Worm (Caenorhabditis elegans) whole organism, mixed stage, embryonic: ENCODE data around the gene W09G10.9.
A peak's percentile ranks its signal among the peaks of the same experiment; 100 is the strongest.

Experiments
- M03D4.4 ChIP-seq: sonication (generic microtip); optimal IDR thresholded peaks from 2 replicates; lab custom pipeline; 2017; ENCODE audit warnings: mild to moderate bottlenecking, missing genetic modification characterization, missing compliant biosample characterization
- bed-3 ChIP-seq: fragments of 200-800 bp; sonication (Bioruptor generic); optimal IDR thresholded peaks from 3 replicates; lab custom pipeline; 2018; ENCODE audit warnings: mild to moderate bottlenecking, missing genetic modification characterization, moderate library complexity, missing compliant biosample characterization
- blmp-1 ChIP-seq: fragments of 150-350 bp; optimal IDR thresholded peaks from 2 replicates; lab custom pipeline; 2014; ENCODE audit warnings: missing biosample characterization, missing genetic modification characterization
- ceh-39 ChIP-seq: fragments of 150-350 bp; optimal IDR thresholded peaks from 2 replicates; lab custom pipeline; 2014; ENCODE audit warnings: missing biosample characterization, missing genetic modification characterization
- ceh-43 ChIP-seq: fragments of 200-800 bp; sonication (Bioruptor generic); optimal IDR thresholded peaks from 2 replicates; lab custom pipeline; 2018; ENCODE audit warnings: mild to moderate bottlenecking, missing genetic modification characterization, moderate library complexity, missing compliant biosample characterization
- ceh-83 ChIP-seq: fragments of 200-800 bp; sonication (Bioruptor generic); optimal IDR thresholded peaks from 2 replicates; lab custom pipeline; 2018; ENCODE audit warnings: mild to moderate bottlenecking, missing genetic modification characterization, missing compliant biosample characterization
- ces-1 ChIP-seq: fragments of 150-350 bp; optimal IDR thresholded peaks from 2 replicates; lab custom pipeline; 2014; ENCODE audit warnings: missing biosample characterization, missing genetic modification reagents, missing genetic modification characterization
- cnd-1 ChIP-seq: fragments of 200-800 bp; sonication (Bioruptor generic); optimal IDR thresholded peaks from 2 replicates; lab custom pipeline; 2018; ENCODE audit warnings: mild to moderate bottlenecking, missing genetic modification characterization, missing compliant biosample characterization
- drap-1 ChIP-seq: fragments of 200-800 bp; sonication (Bioruptor generic); optimal IDR thresholded peaks from 3 replicates; lab custom pipeline; 2018; ENCODE audit warnings: mild to moderate bottlenecking, missing genetic modification characterization, missing compliant biosample characterization
- elt-1 ChIP-seq: sonication (generic microtip); optimal IDR thresholded peaks from 2 replicates; lab custom pipeline; 2017; ENCODE audit warnings: missing genetic modification characterization, mild to moderate bottlenecking, missing compliant biosample characterization, antibody characterized with exemption, moderate library complexity, borderline replicate concordance; ENCODE audit not compliant: insufficient read depth
- elt-3 ChIP-seq: fragments of 150-350 bp; optimal IDR thresholded peaks from 2 replicates; lab custom pipeline; 2014; ENCODE audit warnings: missing biosample characterization, missing genetic modification characterization
- flh-1 ChIP-seq: fragments of 200-800 bp; sonication (Bioruptor generic); optimal IDR thresholded peaks from 2 replicates; lab custom pipeline; 2018; ENCODE audit warnings: mild to moderate bottlenecking, missing genetic modification characterization, moderate library complexity, missing compliant biosample characterization
- ham-2 ChIP-seq: fragments of 200-800 bp; sonication (Bioruptor generic); optimal IDR thresholded peaks from 2 replicates; lab custom pipeline; 2018; ENCODE audit warnings: mild to moderate bottlenecking, missing genetic modification characterization, missing compliant biosample characterization
- hlh-1 ChIP-seq: fragments of 150-350 bp; optimal IDR thresholded peaks from 2 replicates; lab custom pipeline; 2014; ENCODE audit warnings: missing biosample characterization, missing genetic modification reagents, missing genetic modification characterization
- lin-13 ChIP-seq: fragments of 150-350 bp; optimal IDR thresholded peaks from 2 replicates; lab custom pipeline; 2014; ENCODE audit warnings: missing biosample characterization, missing genetic modification characterization
- lin-32 ChIP-seq: fragments of 200-800 bp; sonication (Bioruptor generic); optimal IDR thresholded peaks from 2 replicates; lab custom pipeline; 2018; ENCODE audit warnings: mild to moderate bottlenecking, missing genetic modification characterization, missing compliant biosample characterization
- lsy-2 ChIP-seq: fragments of 150-350 bp; optimal IDR thresholded peaks from 2 replicates; lab custom pipeline; 2014; ENCODE audit warnings: missing biosample characterization, missing genetic modification characterization
- mab-5 ChIP-seq: fragments of 150-350 bp; optimal IDR thresholded peaks from 2 replicates; lab custom pipeline; 2014; ENCODE audit warnings: missing biosample characterization, missing genetic modification characterization
- mep-1 ChIP-seq: fragments of 150-350 bp; optimal IDR thresholded peaks from 2 replicates; lab custom pipeline; 2017; ENCODE audit warnings: missing biosample characterization, missing genetic modification reagents, missing genetic modification characterization, inconsistent platforms
- mls-2 ChIP-seq: sonication (generic microtip); optimal IDR thresholded peaks from 2 replicates; lab custom pipeline; 2016; ENCODE audit warnings: mild to moderate bottlenecking, missing genetic modification characterization, moderate library complexity, missing compliant biosample characterization
- nhr-12 ChIP-seq: fragments of 150-350 bp; optimal IDR thresholded peaks from 2 replicates; lab custom pipeline; 2014; ENCODE audit warnings: missing biosample characterization, missing genetic modification characterization
- nhr-2 ChIP-seq: fragments of 150-350 bp; optimal IDR thresholded peaks from 2 replicates; lab custom pipeline; 2014; ENCODE audit warnings: missing biosample characterization, missing genetic modification characterization
- nhr-237 ChIP-seq: fragments of 150-350 bp; optimal IDR thresholded peaks from 2 replicates; lab custom pipeline; 2014; ENCODE audit warnings: missing biosample characterization, missing genetic modification characterization
- nhr-28 ChIP-seq: fragments of 150-350 bp; optimal IDR thresholded peaks from 2 replicates; lab custom pipeline; 2014; ENCODE audit warnings: missing biosample characterization, missing genetic modification characterization
- nhr-76 ChIP-seq: sonication (generic microtip); optimal IDR thresholded peaks from 2 replicates; lab custom pipeline; 2017; ENCODE audit warnings: missing biosample characterization, missing genetic modification characterization
- pha-4 ChIP-seq: fragments of 150-350 bp; optimal IDR thresholded peaks from 2 replicates; lab custom pipeline; 2018; ENCODE audit warnings: missing biosample characterization, missing genetic modification reagents, missing genetic modification characterization
- sem-2 ChIP-seq: fragments of 200-800 bp; sonication (Bioruptor generic); optimal IDR thresholded peaks from 2 replicates; lab custom pipeline; 2018; ENCODE audit warnings: mild to moderate bottlenecking, missing genetic modification characterization, missing compliant biosample characterization
- snpc-4 ChIP-seq: fragments of 150-350 bp; optimal IDR thresholded peaks from 2 replicates; lab custom pipeline; 2014; ENCODE audit warnings: missing biosample characterization, missing genetic modification characterization
- sptf-1 ChIP-seq: sonication (generic microtip); optimal IDR thresholded peaks from 2 replicates; lab custom pipeline; 2017; ENCODE audit warnings: mild to moderate bottlenecking, missing genetic modification characterization, moderate library complexity, missing compliant biosample characterization
- tbx-8 ChIP-seq: fragments of 200-800 bp; sonication (Bioruptor generic); optimal IDR thresholded peaks from 2 replicates; lab custom pipeline; 2018; ENCODE audit warnings: mild to moderate bottlenecking, missing genetic modification characterization, moderate library complexity, missing compliant biosample characterization
- unc-120 ChIP-seq: sonication (generic microtip); optimal IDR thresholded peaks from 2 replicates; lab custom pipeline; 2017; ENCODE audit warnings: missing genetic modification characterization, missing compliant biosample characterization; ENCODE audit not compliant: poor library complexity, severe bottlenecking
- unc-39 ChIP-seq: fragments of 150-350 bp; optimal IDR thresholded peaks from 2 replicates; lab custom pipeline; 2014; ENCODE audit warnings: missing biosample characterization, missing genetic modification characterization
- unc-62 ChIP-seq: fragments of 150-350 bp; optimal IDR thresholded peaks from 2 replicates; lab custom pipeline; 2014; ENCODE audit warnings: missing biosample characterization, missing genetic modification reagents, missing genetic modification characterization
- zip-8 ChIP-seq: fragments of 150-350 bp; optimal IDR thresholded peaks from 2 replicates; lab custom pipeline; 2014; ENCODE audit warnings: missing biosample characterization, missing genetic modification characterization
- ztf-11 ChIP-seq: fragments of 150-350 bp; optimal IDR thresholded peaks from 2 replicates; lab custom pipeline; 2014; ENCODE audit warnings: missing biosample characterization, missing genetic modification characterization

The W09G10.9 gene

ce11 chrII:3520988-3521850 lies at the start of gene W09G10.9:
W09G10.9 (plus strand) TSS chrII:3521800.
- peak; percentile 33 for TF ChIP-seq ztf-11 (tag; lab: Kevin White, UChicago)
- TF ChIP-seq cnd-1 (tag; lab: Kevin White, UChicago), result peak; percentile 85
- TF ChIP-seq unc-62 (GFP tag; lab: Kevin White, UChicago), result no peak
- TF ChIP-seq elt-3 (tag; lab: Kevin White, UChicago), result no peak
- TF ChIP-seq ceh-39, result no peak
- TF ChIP-seq hlh-1, result peak; percentile 50
- TF ChIP-seq nhr-76, result no peak
- TF ChIP-seq bed-3, result peak; percentile 70
- TF ChIP-seq M03D4.4, result peak; percentile 89
- peak; percentile 91 for TF ChIP-seq ceh-83
- peak; percentile 91 for TF ChIP-seq mls-2 (tag; lab: Kevin White, UChicago)
- no peak for TF ChIP-seq snpc-4
- TF ChIP-seq flh-1 (GFP tag; lab: Kevin White, UChicago), result peak; percentile 48
- TF ChIP-seq nhr-28, result peak; percentile 1
- peak; percentile 85 for TF ChIP-seq drap-1
- no peak for TF ChIP-seq mab-5 (tag; lab: Kevin White, UChicago)
- TF ChIP-seq pha-4, result no peak
- TF ChIP-seq lin-13 (tag; lab: Kevin White, UChicago), result peak; percentile 28
- no peak for TF ChIP-seq blmp-1 (tag; lab: Kevin White, UChicago)
- TF ChIP-seq tbx-8, result peak; percentile 51
- TF ChIP-seq mep-1 (tag; lab: Kevin White, UChicago), result peak; percentile 30
- TF ChIP-seq nhr-237 (tag; lab: Kevin White, UChicago), result peak; percentile 41
- no peak for TF ChIP-seq elt-1 (tag; lab: Kevin White, UChicago)
- peak; percentile 79 for TF ChIP-seq ceh-43 (GFP tag; lab: Kevin White, UChicago)
- peak; percentile 80 for TF ChIP-seq ham-2 (GFP tag; lab: Kevin White, UChicago)
- TF ChIP-seq ces-1 (GFP tag; lab: Kevin White, UChicago), result peak; percentile 29
- TF ChIP-seq sptf-1 (tag; lab: Kevin White, UChicago), result peak; percentile 94
- peak; percentile 70 for TF ChIP-seq unc-120
- peak; percentile 72 for TF ChIP-seq lin-32
- TF ChIP-seq unc-39 (tag; lab: Kevin White, UChicago), result no peak
- peak; percentile 70 for TF ChIP-seq sem-2 (GFP tag; lab: Kevin White, UChicago)
- TF ChIP-seq lsy-2 (tag; lab: Kevin White, UChicago), result peak; percentile 34
- TF ChIP-seq nhr-2 (tag; lab: Kevin White, UChicago), result no peak
- no peak for TF ChIP-seq zip-8 (tag; lab: Kevin White, UChicago)
- TF ChIP-seq nhr-12 (tag; lab: Kevin White, UChicago), result no peak

ce11 chrII:3472316-3472715 lies 49.3 kb upstream of the W09G10.9 start, which contains the start of gene Y49F6B.12:
Y49F6B.12 (minus strand) TSS chrII:3472416.
- TF ChIP-seq hlh-1 (no peak), bed-3 (no peak), unc-120 (no peak), ham-2 (GFP tag; lab: Kevin White, UChicago) (no peak)

ce11 chrII:3472817-3473216 lies 48.8 kb upstream of the W09G10.9 start, which contains the start of gene Y49F6B.6:
Y49F6B.6 (plus strand) TSS chrII:3473117.
- TF ChIP-seq cnd-1 (tag; lab: Kevin White, UChicago), result no peak
- TF ChIP-seq nhr-76, result no peak
- no peak for TF ChIP-seq ceh-83
- no peak for TF ChIP-seq elt-1 (tag; lab: Kevin White, UChicago)
- TF ChIP-seq pha-4, result no peak
- no peak for TF ChIP-seq snpc-4
- no peak for TF ChIP-seq mab-5 (tag; lab: Kevin White, UChicago)
- TF ChIP-seq ceh-39, result no peak
- TF ChIP-seq tbx-8, result no peak
- no peak for TF ChIP-seq hlh-1
- TF ChIP-seq drap-1, result no peak
- TF ChIP-seq nhr-237 (tag; lab: Kevin White, UChicago), result no peak
- TF ChIP-seq bed-3, result no peak
- TF ChIP-seq, all 35 proteins: peak for 0
